Fruit fly (Drosophila melanogaster) whole organism, embryonic: ENCODE results near the gene Ns1.

Experiments used
- Abd-B ChIP-seq: fragments of 200-800 bp; sonication (Bioruptor generic); optimal IDR thresholded peaks from 2 replicates; lab custom pipeline; 2018; ENCODE audit warnings: missing biosample characterization, mild to moderate bottlenecking, missing genetic modification characterization, moderate library complexity
- Blimp-1 ChIP-seq: fragments of 200-800 bp; sonication (Bioruptor generic); optimal IDR thresholded peaks from 3 replicates; lab custom pipeline; 2018; ENCODE audit warnings: missing biosample characterization, missing genetic modification characterization, mild to moderate bottlenecking, moderate library complexity, missing genetic modification reagents
- CG10267 ChIP-seq: fragments of 200-800 bp; sonication (Bioruptor generic); optimal IDR thresholded peaks from 2 replicates; lab custom pipeline; 2018; ENCODE audit warnings: missing biosample characterization, mild to moderate bottlenecking, missing genetic modification characterization, moderate library complexity
- CG10959 ChIP-seq: fragments of 200-800 bp; sonication (Bioruptor generic); IDR thresholded peaks from 2 replicates; pipeline ENCODE4 v1.3.6; 2022; ENCODE audit warnings: missing biosample characterization, missing genetic modification characterization
- CG10979 ChIP-seq: fragments of 200-800 bp; sonication (Bioruptor generic); optimal IDR thresholded peaks from 2 replicates; lab custom pipeline; 2018; ENCODE audit warnings: missing biosample characterization, mild to moderate bottlenecking, missing genetic modification characterization, moderate library complexity
- CG11504 ChIP-seq: fragments of 200-800 bp; sonication (Bioruptor generic); optimal IDR thresholded peaks from 3 replicates; lab custom pipeline; 2019; ENCODE audit warnings: missing biosample characterization, mild to moderate bottlenecking, missing genetic modification characterization, moderate library complexity
- CG12104 ChIP-seq: fragments of 200-800 bp; sonication (Bioruptor generic); optimal IDR thresholded peaks from 3 replicates; lab custom pipeline; 2016; ENCODE audit warnings: missing biosample characterization, missing genetic modification characterization
- CG12391 ChIP-seq: fragments of 200-800 bp; sonication (Bioruptor generic); optimal IDR thresholded peaks from 3 replicates; lab custom pipeline; 2018; ENCODE audit warnings: missing biosample characterization, mild to moderate bottlenecking, missing genetic modification characterization, moderate library complexity
- CG13424 ChIP-seq: fragments of 200-800 bp; sonication (Bioruptor generic); optimal IDR thresholded peaks from 2 replicates; lab custom pipeline; 2019; ENCODE audit warnings: missing biosample characterization, mild to moderate bottlenecking, missing genetic modification characterization, moderate library complexity
- CG15601 ChIP-seq: fragments of 200-800 bp; sonication (Bioruptor generic); optimal IDR thresholded peaks from 3 replicates; lab custom pipeline; 2019; ENCODE audit warnings: missing biosample characterization, mild to moderate bottlenecking, missing genetic modification characterization, moderate library complexity
- CG17361 ChIP-seq: fragments of 200-800 bp; sonication (Bioruptor generic); IDR thresholded peaks from 3 replicates; pipeline ENCODE4 v1.3.6; 2022; ENCODE audit warnings: missing biosample characterization, missing genetic modification characterization
- CG17829 ChIP-seq: fragments of 200-800 bp; optimal IDR thresholded peaks from 2 replicates; lab custom pipeline; 2019; ENCODE audit warnings: missing biosample characterization, mild to moderate bottlenecking, missing genetic modification characterization, moderate library complexity
- CG18262 ChIP-seq: fragments of 200-800 bp; optimal IDR thresholded peaks from 3 replicates; lab custom pipeline; 2019; ENCODE audit warnings: missing biosample characterization, mild to moderate bottlenecking, missing genetic modification characterization, moderate library complexity
- CG30403 ChIP-seq: fragments of 200-800 bp; sonication (Bioruptor generic); optimal IDR thresholded peaks from 3 replicates; lab custom pipeline; 2016; ENCODE audit warnings: missing biosample characterization, missing genetic modification characterization
- CG4328 ChIP-seq: fragments of 200-800 bp; sonication (Bioruptor generic); optimal IDR thresholded peaks from 3 replicates; lab custom pipeline; 2017; ENCODE audit warnings: missing biosample characterization, missing genetic modification reagents, missing genetic modification characterization
- CG6254 ChIP-seq: fragments of 200-800 bp; sonication (Bioruptor generic); optimal IDR thresholded peaks from 3 replicates; lab custom pipeline; 2017; ENCODE audit warnings: mild to moderate bottlenecking, missing biosample characterization, missing genetic modification reagents, missing genetic modification characterization
- CG8359 ChIP-seq: fragments of 200-800 bp; sonication (Bioruptor generic); optimal IDR thresholded peaks from 2 replicates; lab custom pipeline; 2017; ENCODE audit warnings: missing biosample characterization, mild to moderate bottlenecking, missing genetic modification characterization, borderline replicate concordance
- CG8388 ChIP-seq: fragments of 200-800 bp; sonication (Bioruptor generic); optimal IDR thresholded peaks from 2 replicates; lab custom pipeline; 2019; ENCODE audit warnings: missing biosample characterization, mild to moderate bottlenecking, missing genetic modification characterization, moderate library complexity
- CG9437 ChIP-seq: fragments of 200-800 bp; sonication (Bioruptor generic); optimal IDR thresholded peaks from 2 replicates; lab custom pipeline; 2018; ENCODE audit warnings: missing biosample characterization, mild to moderate bottlenecking, missing genetic modification characterization
- CoRest ChIP-seq: fragments of 200-800 bp; sonication (Bioruptor generic); optimal IDR thresholded peaks from 3 replicates; lab custom pipeline; 2018; ENCODE audit warnings: missing biosample characterization, mild to moderate bottlenecking, missing genetic modification characterization, moderate library complexity
- D19A ChIP-seq: fragments of 200-800 bp; optimal IDR thresholded peaks from 3 replicates; lab custom pipeline; 2019; ENCODE audit warnings: missing biosample characterization, mild to moderate bottlenecking, missing genetic modification characterization, moderate library complexity
- Dek ChIP-seq: fragments of 200-800 bp; sonication (Bioruptor generic); optimal IDR thresholded peaks from 3 replicates; lab custom pipeline; 2019; ENCODE audit warnings: missing biosample characterization, mild to moderate bottlenecking, missing genetic modification characterization, moderate library complexity
- Drgx ChIP-seq: fragments of 200-800 bp; sonication (Bioruptor generic); IDR thresholded peaks from 2 replicates; pipeline ENCODE4 v1.3.6; 2022; ENCODE audit warnings: missing biosample characterization, missing genetic modification characterization
- Ets65A ChIP-seq: fragments of 200-800 bp; sonication (Bioruptor generic); peaks from one replicate; lab custom pipeline; 2016; ENCODE audit warnings: missing biosample characterization, missing genetic modification characterization
- H15 ChIP-seq: fragments of 200-800 bp; sonication (Bioruptor generic); IDR thresholded peaks from 3 replicates; pipeline ENCODE4 v1.3.6; 2022; ENCODE audit warnings: missing biosample characterization, missing genetic modification characterization
- HLH4C ChIP-seq: fragments of 200-800 bp; sonication (Bioruptor generic); IDR thresholded peaks from 3 replicates; pipeline ENCODE4 v1.3.6; 2022; ENCODE audit warnings: missing biosample characterization, missing genetic modification characterization; ENCODE audit not compliant: partially characterized antibody
- Hr39 ChIP-seq: fragments of >200 bp; optimal IDR thresholded peaks from 2 replicates; lab custom pipeline; 2017
- Sox102F ChIP-seq: fragments of 200-800 bp; sonication (Bioruptor generic); optimal IDR thresholded peaks from 2 replicates; lab custom pipeline; 2018; ENCODE audit warnings: missing biosample characterization, mild to moderate bottlenecking, missing genetic modification characterization, moderate library complexity
- Sry-β ChIP-seq: fragments of 200-800 bp; sonication (Bioruptor generic); optimal IDR thresholded peaks from 2 replicates; lab custom pipeline; 2018; ENCODE audit warnings: missing biosample characterization, mild to moderate bottlenecking, missing genetic modification characterization, moderate library complexity
- Ssrp ChIP-seq: fragments of 200-800 bp; sonication (Bioruptor generic); optimal IDR thresholded peaks from 2 replicates; lab custom pipeline; 2018; ENCODE audit warnings: missing biosample characterization, mild to moderate bottlenecking, missing genetic modification characterization, moderate library complexity
- Xrp1 ChIP-seq: fragments of 200-800 bp; sonication (Bioruptor generic); IDR thresholded peaks from 2 replicates; pipeline ENCODE4 v1.3.6; 2022; ENCODE audit warnings: missing biosample characterization, missing genetic modification characterization
- bsh ChIP-seq, 2 experiments: fragments of 200-800 bp; sonication (Bioruptor generic); optimal IDR thresholded peaks; 2 replicates each; lab custom pipeline; 2017 to 2018; ENCODE audit warnings: mild to moderate bottlenecking in 2 of 2, missing biosample characterization in 2 of 2, missing genetic modification characterization in 2 of 2, moderate library complexity in 1 of 2
- cad ChIP-seq: fragments of >200 bp; optimal IDR thresholded peaks from 2 replicates; lab custom pipeline; 2017; ENCODE audit warnings: missing biosample characterization, missing genetic modification characterization
- croc ChIP-seq: fragments of 200-800 bp; sonication (Bioruptor generic); conservative IDR thresholded peaks from 3 replicates; pipeline ENCODE4 v1.3.6; 2022; ENCODE audit warnings: missing biosample characterization, missing genetic modification characterization
- dmrt11E ChIP-seq: fragments of 200-800 bp; sonication (Bioruptor generic); optimal IDR thresholded peaks from 3 replicates; lab custom pipeline; 2018; ENCODE audit warnings: missing biosample characterization, mild to moderate bottlenecking, missing genetic modification characterization, moderate library complexity
- exex ChIP-seq: fragments of 200-800 bp; sonication (Bioruptor generic); optimal IDR thresholded peaks from 4 replicates; lab custom pipeline; 2018; ENCODE audit warnings: missing biosample characterization, mild to moderate bottlenecking, missing genetic modification characterization, moderate library complexity
- fd96Cb ChIP-seq: fragments of 200-800 bp; sonication (Bioruptor generic); optimal IDR thresholded peaks from 2 replicates; lab custom pipeline; 2018; ENCODE audit warnings: missing biosample characterization, mild to moderate bottlenecking, missing genetic modification characterization, moderate library complexity
- gce ChIP-seq: fragments of 200-800 bp; sonication (Bioruptor generic); IDR thresholded peaks from 3 replicates; pipeline ENCODE4 v1.3.6; 2022; ENCODE audit warnings: missing biosample characterization, missing genetic modification characterization
- gem ChIP-seq: fragments of 200-800 bp; sonication (Bioruptor generic); optimal IDR thresholded peaks from 2 replicates; lab custom pipeline; 2019; ENCODE audit warnings: missing biosample characterization, mild to moderate bottlenecking, missing genetic modification characterization, moderate library complexity
- lola ChIP-seq, 3 experiments: fragments of >200 bp in 2 of 3; fragments of 200-800 bp in 1 of 3; sonication (Bioruptor generic) in 1 of 3; optimal IDR thresholded peaks; 2 replicates each; lab custom pipeline; 2017 to 2019; ENCODE audit warnings: missing biosample characterization in 3 of 3, missing genetic modification characterization in 3 of 3, mild to moderate bottlenecking in 1 of 3, moderate library complexity in 1 of 3
- lov ChIP-seq, 2 experiments: fragments of 200-800 bp in 1 of 2; fragments of >200 bp in 1 of 2; sonication (Bioruptor generic) in 1 of 2; IDR thresholded peaks in 1 of 2; optimal IDR thresholded peaks in 1 of 2; 2 replicates in 1 of 2; 3 replicates in 1 of 2; pipeline versions ENCODE4 v1.3.6 to Lab custom; 2017 to 2022; ENCODE audit warnings: missing biosample characterization in 1 of 2, missing genetic modification characterization in 1 of 2
- nerfin-1 ChIP-seq: fragments of 200-800 bp; sonication (Bioruptor generic); optimal IDR thresholded peaks from 3 replicates; lab custom pipeline; 2019; ENCODE audit warnings: missing biosample characterization, mild to moderate bottlenecking, missing genetic modification characterization, moderate library complexity
- nmo ChIP-seq: fragments of 200-800 bp; sonication (Bioruptor generic); optimal IDR thresholded peaks from 2 replicates; lab custom pipeline; 2018; ENCODE audit warnings: missing biosample characterization, mild to moderate bottlenecking, missing genetic modification characterization, moderate library complexity
- row ChIP-seq: fragments of 200-800 bp; sonication (Bioruptor generic); IDR thresholded peaks from 3 replicates; pipeline ENCODE4 v1.3.6; 2022; ENCODE audit warnings: missing biosample characterization, missing genetic modification characterization
- salm ChIP-seq: fragments of 200-800 bp; sonication (Bioruptor generic); optimal IDR thresholded peaks from 2 replicates; lab custom pipeline; 2018; ENCODE audit warnings: missing biosample characterization, mild to moderate bottlenecking, missing genetic modification characterization
- sc ChIP-seq, 3 experiments: fragments of >200 bp in 2 of 3; fragments of 200-800 bp in 1 of 3; sonication (Bioruptor generic) in 1 of 3; optimal IDR thresholded peaks; 2 replicates in 2 of 3; 3 replicates in 1 of 3; lab custom pipeline; 2017; ENCODE audit warnings: mild to moderate bottlenecking in 1 of 3, missing biosample characterization in 1 of 3, missing genetic modification characterization in 1 of 3, missing genetic modification reagents in 1 of 3
- vvl ChIP-seq: fragments of 200-800 bp; sonication (Bioruptor generic); IDR thresholded peaks from 2 replicates; pipeline ENCODE4 v1.3.6; 2022; ENCODE audit warnings: missing biosample characterization, missing genetic modification characterization

The Ns1 gene

DNA sequence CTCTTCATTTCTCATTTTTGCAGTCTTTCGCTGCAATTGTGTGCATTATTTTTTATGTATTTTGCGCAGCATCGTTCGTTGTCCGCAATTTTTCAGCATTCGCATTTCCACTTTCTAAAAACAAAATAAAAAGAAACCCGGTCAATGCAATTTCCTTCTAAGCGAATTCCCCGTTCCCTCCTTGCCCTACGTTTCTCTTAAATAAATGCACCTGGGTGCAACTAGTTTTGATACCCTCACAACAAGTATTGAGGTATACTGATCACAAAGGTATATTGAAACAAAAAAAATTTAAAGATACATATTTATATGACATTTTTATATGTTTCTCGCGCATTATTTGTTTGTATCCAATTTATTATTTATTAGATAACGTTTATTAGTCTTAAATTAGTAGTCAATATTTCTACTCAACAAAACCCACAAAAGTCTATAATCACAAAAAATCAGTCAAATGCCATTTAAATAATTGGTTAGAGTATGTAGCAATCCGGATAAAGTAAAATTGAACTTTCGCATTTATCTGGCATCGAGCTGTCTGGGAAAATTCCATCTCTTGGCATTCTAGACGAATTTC lies 9.0 kb upstream of the Ns1 start:
- no peak for TF ChIP-seq cad (GFP tag; lab: Kevin White, UChicago)
- peak; percentile 28; the same call in 1 of the 2 replicates for TF ChIP-seq Xrp1
- TF ChIP-seq CG8359 (GFP tag; lab: Kevin White, UChicago), result no peak
- TF ChIP-seq sc (optimal IDR thresholded peaks at IDR 0.05; lab: Kevin White, UChicago), result no peak
- TF ChIP-seq sc (GFP tag; optimal IDR thresholded peaks at IDR 0.05; lab: Kevin White, UChicago), result peak; percentile 6
- peak; percentile 38 for TF ChIP-seq CG10979 (tag; lab: Kevin White, UChicago)
- peak; percentile 34 for TF ChIP-seq CG8388 (GFP tag; lab: Kevin White, UChicago)
- no peak for TF ChIP-seq CG10959
- TF ChIP-seq CG15601 (tag; lab: Kevin White, UChicago), result peak; percentile 25
- TF ChIP-seq Dek (tag; lab: Kevin White, UChicago), result no peak
- TF ChIP-seq Drgx (GFP tag; lab: Robert Waterston, UW), result peak; percentile 84
- TF ChIP-seq fd96Cb, result peak; percentile 12
- peak; percentile 3 for TF ChIP-seq CG30403 (GFP tag; lab: Kevin White, UChicago)
- TF ChIP-seq D19A (tag; lab: Kevin White, UChicago), result peak; percentile 94
- TF ChIP-seq lov (optimal IDR thresholded peaks at IDR 0.05; lab: Kevin White, UChicago), result no peak
- TF ChIP-seq lov (GFP tag; IDR thresholded peaks at IDR 0.05; lab: Robert Waterston, UW), result no peak
- no peak for TF ChIP-seq H15 (GFP tag; lab: Robert Waterston, UW)
- TF ChIP-seq gem, result peak; percentile 64
- 0 out of 3 replicates have a peak, but pooled peaks have one; percentile 11 for TF ChIP-seq row (GFP tag; lab: Robert Waterston, UW)
- TF ChIP-seq croc (GFP tag; lab: Robert Waterston, UW), result no peak
- TF ChIP-seq CG12391 (tag; lab: Kevin White, UChicago), result peak; percentile 27
- TF ChIP-seq bsh (GFP tag; optimal IDR thresholded peaks at IDR 0.05; lab: Kevin White, UChicago), result peak; percentile 51 to 60
- TF ChIP-seq Sry-β (GFP tag; lab: Kevin White, UChicago), result no peak
- peak; percentile 9 for TF ChIP-seq CG6254
- TF ChIP-seq CG11504 (tag; lab: Kevin White, UChicago), result peak; percentile 54
- peak in 1 of 3 experiments; percentile 35 for TF ChIP-seq lola (GFP tag; optimal IDR thresholded peaks at IDR 0.05; lab: Kevin White, UChicago)
- TF ChIP-seq exex, result no peak
- peak; percentile 25 for TF ChIP-seq CG10267
- TF ChIP-seq CG13424 (tag; lab: Kevin White, UChicago), result peak; percentile 42
- TF ChIP-seq HLH4C, result no peak
- peak; percentile 4 for TF ChIP-seq nerfin-1
- no peak for TF ChIP-seq CG12104
- peak; percentile 1 for TF ChIP-seq salm (tag; lab: Kevin White, UChicago)
- TF ChIP-seq CG4328 (GFP tag; lab: Kevin White, UChicago), result no peak
- peak; percentile 61 for TF ChIP-seq Blimp-1 (GFP tag; lab: Kevin White, UChicago)
- peak; percentile 42 for TF ChIP-seq Ssrp (tag; lab: Kevin White, UChicago)
- TF ChIP-seq CG18262 (tag; lab: Kevin White, UChicago), result peak; percentile 52
- peak; percentile 9 for TF ChIP-seq CG9437 (GFP tag; lab: Kevin White, UChicago)
- TF ChIP-seq Sox102F (GFP tag; lab: Kevin White, UChicago), result no peak
- no peak for TF ChIP-seq Abd-B (GFP tag; lab: Kevin White, UChicago)
- TF ChIP-seq CG17829 (tag; lab: Kevin White, UChicago), result peak; percentile 40
- peak; percentile 30; the same call in 1 of the 3 replicates for TF ChIP-seq CG17361 (GFP tag; lab: Robert Waterston, UW)
- 0 out of 2 replicates have a peak, but pooled peaks have one; percentile 9 for TF ChIP-seq vvl (GFP tag; lab: Robert Waterston, UW)
- peak; percentile 32 for TF ChIP-seq dmrt11E (tag; lab: Kevin White, UChicago)
- TF ChIP-seq Hr39 (lab: Kevin White, UChicago), result no peak
- TF ChIP-seq CoRest, result peak; percentile 30
- TF ChIP-seq Ets65A (GFP tag; lab: Kevin White, UChicago), result peak; percentile 43
- peak; percentile 53 for TF ChIP-seq nmo (GFP tag; lab: Kevin White, UChicago)
- TF ChIP-seq gce (GFP tag; lab: Robert Waterston, UW), result no peak
